Worm (Caenorhabditis elegans) whole organism, early embryonic: ENCODE results near the gene F26G1.10.

Experiments
- B0310.2 ChIP-seq: sonication (generic microtip); optimal IDR thresholded peaks from 2 replicates; lab custom pipeline; 2016; ENCODE audit warnings: mild to moderate bottlenecking, missing genetic modification characterization, missing compliant biosample characterization
- F13C5.2 ChIP-seq: sonication (generic microtip); optimal IDR thresholded peaks from 2 replicates; lab custom pipeline; 2017; ENCODE audit warnings: mild to moderate bottlenecking, missing genetic modification characterization, inconsistent platforms, missing compliant biosample characterization
- aly-1 ChIP-seq: sonication (generic microtip); optimal IDR thresholded peaks from 2 replicates; lab custom pipeline; 2016; ENCODE audit warnings: missing genetic modification characterization, missing compliant biosample characterization
- ama-1 ChIP-seq: fragments of 150-350 bp; optimal IDR thresholded peaks from 2 replicates; lab custom pipeline; 2014
- ceh-13 ChIP-seq: fragments of 200-800 bp; sonication (Bioruptor generic); optimal IDR thresholded peaks from 2 replicates; lab custom pipeline; 2018; ENCODE audit warnings: mild to moderate bottlenecking, missing genetic modification characterization, missing compliant biosample characterization
- ceh-36 ChIP-seq: sonication (generic microtip); optimal IDR thresholded peaks from 2 replicates; lab custom pipeline; 2016; ENCODE audit warnings: missing genetic modification characterization, inconsistent platforms, missing compliant biosample characterization
- ets-7 ChIP-seq: sonication (generic microtip); optimal IDR thresholded peaks from 2 replicates; lab custom pipeline; 2016; ENCODE audit warnings: missing genotype, missing genetic modification characterization, missing compliant biosample characterization
- flt-1 ChIP-seq: fragments of 200-800 bp; sonication (Bioruptor generic); IDR thresholded peaks from 2 replicates; pipeline ENCODE4 v1.3.6; 2022; ENCODE audit warnings: missing genetic modification characterization, missing compliant biosample characterization
- hmbx-1 ChIP-seq: sonication (generic microtip); optimal IDR thresholded peaks from 2 replicates; lab custom pipeline; 2016; ENCODE audit warnings: mild to moderate bottlenecking, missing genetic modification characterization, missing compliant biosample characterization
- hmg-4 ChIP-seq: fragments of 200-800 bp; sonication (Bioruptor generic); optimal IDR thresholded peaks from 2 replicates; lab custom pipeline; 2018; ENCODE audit warnings: mild to moderate bottlenecking, missing genetic modification characterization, missing compliant biosample characterization
- hnd-1 ChIP-seq: sonication (generic microtip); optimal IDR thresholded peaks from 2 replicates; lab custom pipeline; 2016; ENCODE audit warnings: missing genetic modification characterization, missing compliant biosample characterization
- pes-1 ChIP-seq: fragments of 200-800 bp; sonication (Bioruptor generic); IDR thresholded peaks from 2 replicates; pipeline ENCODE4 v1.3.6; 2022; ENCODE audit warnings: missing genetic modification reagents, missing genetic modification characterization, missing compliant biosample characterization
- scrt-1 ChIP-seq: fragments of 200-800 bp; sonication (Bioruptor generic); IDR thresholded peaks from 2 replicates; pipeline ENCODE4 v1.3.6; 2022; ENCODE audit warnings: missing genetic modification characterization, missing compliant biosample characterization
- sea-1 ChIP-seq: fragments of 200-800 bp; sonication (Bioruptor generic); conservative IDR thresholded peaks from 2 replicates; pipeline ENCODE4 v1.3.6; 2022; ENCODE audit warnings: missing genetic modification characterization, missing compliant biosample characterization
- tbx-11 ChIP-seq: fragments of 200-800 bp; sonication (Bioruptor generic); IDR thresholded peaks from 2 replicates; pipeline ENCODE4 v1.3.6; 2022; ENCODE audit warnings: missing genetic modification characterization, missing compliant biosample characterization
- tbx-37 ChIP-seq: fragments of 200-800 bp; sonication (Bioruptor generic); conservative IDR thresholded peaks from 2 replicates; pipeline ENCODE4 v1.3.6; 2022; ENCODE audit warnings: missing genetic modification reagents, missing genetic modification characterization, missing compliant biosample characterization
- tra-4 ChIP-seq: sonication (generic microtip); optimal IDR thresholded peaks from 2 replicates; lab custom pipeline; 2017; ENCODE audit warnings: missing genetic modification characterization, missing compliant biosample characterization

The F26G1.10 gene

ce11 chrII:4773891-4774432 is at the start of gene F26G1.10, which contains the start of gene F26G1.9:
Gene F26G1.10, plus strand, starts transcription at chrII:4774382.
Gene F26G1.9, minus strand, starts transcription at chrII:4773991.
- TF ChIP-seq scrt-1 (GFP tag; lab: Robert Waterston, UW) (no peak), sea-1 (no peak), pes-1 (GFP tag; lab: Robert Waterston, UW) (no peak), tra-4 (tag; lab: Kevin White, UChicago) (no peak), B0310.2 (no peak), tbx-37 (GFP tag; lab: Robert Waterston, UW) (no peak), aly-1 (tag; lab: Kevin White, UChicago) (no peak), ceh-36 (tag; lab: Kevin White, UChicago) (no peak), ets-7 (tag; lab: Kevin White, UChicago) (no peak), hnd-1 (tag; lab: Kevin White, UChicago) (no peak), tbx-11 (GFP tag; lab: Robert Waterston, UW) (no peak), flt-1 (no peak)

DNA sequence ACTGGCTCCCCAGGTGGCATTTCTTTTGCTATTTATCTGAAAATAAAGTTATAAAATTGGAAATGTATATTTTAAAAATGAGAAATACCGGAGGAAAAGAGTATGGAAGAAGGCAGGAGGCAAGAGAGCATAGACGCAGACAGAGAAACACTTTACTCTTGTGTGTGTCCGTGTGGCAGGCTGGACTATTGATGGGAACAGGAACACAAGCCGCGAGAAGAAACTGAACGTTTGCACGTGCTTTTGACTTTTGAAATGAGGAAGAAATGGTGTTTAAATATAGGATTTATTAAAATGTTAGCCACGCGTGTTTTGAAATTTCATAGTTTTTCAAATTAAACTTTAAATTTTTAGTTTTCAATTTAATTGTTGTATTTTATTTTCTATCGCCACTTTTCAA is 48.1 kb upstream of the F26G1.10 start, which contains the start of gene F10G7.10:
F10G7.10 (minus strand) TSS at position 145 of the 400 bp plus-strand sequence.
- TF ChIP-seq hmg-4 (no peak), tbx-11 (GFP tag; lab: Robert Waterston, UW) (no peak), B0310.2 (no peak)

DNA sequence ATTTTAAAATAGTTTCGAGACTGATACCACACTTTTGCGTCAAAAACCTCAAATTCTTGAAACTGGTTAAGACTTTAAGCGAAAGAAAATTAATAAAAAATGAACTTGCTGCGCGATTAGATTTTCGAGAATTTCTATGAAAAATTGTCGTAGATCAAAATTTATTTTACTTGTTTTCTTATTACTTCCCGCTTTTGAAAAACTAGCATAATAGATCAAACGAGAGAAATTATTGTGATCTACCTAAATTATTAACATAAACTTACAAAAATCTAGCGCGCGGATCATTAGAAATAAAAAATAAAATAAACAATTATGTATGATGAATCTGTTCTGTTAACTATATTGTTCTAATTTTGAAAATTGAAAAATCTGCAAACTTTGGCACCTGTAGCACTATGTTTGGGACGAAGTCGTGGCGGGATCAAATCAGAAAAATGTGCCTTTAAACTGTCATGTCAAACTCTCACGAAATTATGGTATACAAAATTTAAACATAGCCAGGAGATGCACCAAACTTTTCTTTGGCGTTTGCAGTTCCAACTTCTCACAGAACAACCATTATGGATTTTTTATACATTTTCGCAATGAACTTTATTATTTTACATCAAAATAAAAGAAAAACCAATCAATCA is 47.3 kb upstream of the F26G1.10 start:
- TF ChIP-seq B0310.2, result no peak
- TF ChIP-seq ceh-36 (tag; lab: Kevin White, UChicago), result no peak
- no peak for TF ChIP-seq tbx-11 (GFP tag; lab: Robert Waterston, UW)
- no peak for TF ChIP-seq hnd-1 (tag; lab: Kevin White, UChicago)
- no peak for TF ChIP-seq pes-1 (GFP tag; lab: Robert Waterston, UW)
- no peak for TF ChIP-seq hmg-4
- TF ChIP-seq aly-1 (tag; lab: Kevin White, UChicago), result no peak
- no peak for TF ChIP-seq ceh-13 (GFP tag; lab: Kevin White, UChicago)
- no peak for TF ChIP-seq ets-7 (tag; lab: Kevin White, UChicago)
- no peak for TF ChIP-seq tra-4 (tag; lab: Kevin White, UChicago)
- TF ChIP-seq F13C5.2, result no peak
- no peak for TF ChIP-seq sea-1
- TF ChIP-seq scrt-1 (GFP tag; lab: Robert Waterston, UW), result no peak
- no peak for TF ChIP-seq tbx-37 (GFP tag; lab: Robert Waterston, UW)
- TF ChIP-seq hmbx-1 (tag; lab: Kevin White, UChicago), result no peak
- no peak for TF ChIP-seq ama-1 (lab: Kevin White, UChicago)
- TF ChIP-seq flt-1, result no peak

DNA sequence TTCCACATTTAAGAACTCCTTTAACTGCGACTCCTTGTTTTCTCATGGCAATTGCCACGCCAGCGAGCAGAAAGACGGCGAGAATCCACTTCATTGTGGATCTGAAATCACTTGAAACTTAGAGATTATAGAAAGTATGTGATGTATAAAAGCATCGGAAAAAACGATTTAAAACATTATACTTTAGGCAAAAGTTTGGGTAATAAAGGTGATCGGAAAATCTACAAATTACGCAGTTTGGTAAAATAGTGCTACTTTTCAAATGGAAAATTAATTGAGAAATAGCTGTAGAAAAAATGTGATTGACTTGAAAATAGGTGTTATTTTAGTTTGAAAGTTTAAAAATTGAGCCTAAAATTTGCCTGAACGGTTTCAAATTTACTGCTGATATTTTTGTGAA is 46.4 kb upstream of the F26G1.10 start, which contains the start of gene ttr-41:
ttr-41 (minus strand) TSS at position 101 of the 400 bp plus-strand sequence.
- TF ChIP-seq F13C5.2, result no peak
- no peak for TF ChIP-seq aly-1 (tag; lab: Kevin White, UChicago)
- TF ChIP-seq ama-1 (lab: Kevin White, UChicago), result no peak
- TF ChIP-seq sea-1, result no peak

DNA sequence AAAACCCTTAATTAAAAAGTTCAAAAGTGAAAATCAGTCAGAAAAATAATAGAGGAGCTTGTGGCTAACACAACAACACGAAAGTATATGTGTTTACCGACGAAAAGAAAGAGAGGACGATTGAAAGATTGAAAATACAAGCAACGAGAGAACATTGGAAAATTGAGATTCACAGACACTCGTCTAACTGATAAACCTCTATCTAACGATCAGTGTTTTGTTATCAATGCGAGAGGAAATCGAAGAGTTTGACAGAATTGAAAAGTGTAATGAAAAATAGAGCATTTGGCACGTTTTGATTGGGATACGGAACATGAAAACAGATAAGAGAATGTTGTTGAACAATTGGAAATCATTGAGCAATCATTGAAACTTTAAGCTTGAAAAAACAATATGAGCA is 45.5 kb upstream of the F26G1.10 start:
- TF ChIP-seq B0310.2, result no peak
- no peak for TF ChIP-seq tbx-37 (GFP tag; lab: Robert Waterston, UW)
- TF ChIP-seq flt-1, result no peak
- no peak for TF ChIP-seq ets-7 (tag; lab: Kevin White, UChicago)
- TF ChIP-seq sea-1, result no peak
- no peak for TF ChIP-seq ama-1 (lab: Kevin White, UChicago)
- TF ChIP-seq hmg-4, result no peak
- TF ChIP-seq pes-1 (GFP tag; lab: Robert Waterston, UW), result no peak
- TF ChIP-seq scrt-1 (GFP tag; lab: Robert Waterston, UW), result no peak
- no peak for TF ChIP-seq aly-1 (tag; lab: Kevin White, UChicago)
- no peak for TF ChIP-seq ceh-36 (tag; lab: Kevin White, UChicago)
- no peak for TF ChIP-seq ceh-13 (GFP tag; lab: Kevin White, UChicago)
- TF ChIP-seq hnd-1 (tag; lab: Kevin White, UChicago), result no peak
- TF ChIP-seq F13C5.2, result no peak
- TF ChIP-seq tra-4 (tag; lab: Kevin White, UChicago), result no peak
- no peak for TF ChIP-seq hmbx-1 (tag; lab: Kevin White, UChicago)
- no peak for TF ChIP-seq tbx-11 (GFP tag; lab: Robert Waterston, UW)

ce11 chrII:4729733-4730132 is 44.4 kb upstream of the F26G1.10 start, which contains the start of gene F41C3.7:
Gene F41C3.7, plus strand, starts transcription at chrII:4730033.
- TF ChIP-seq aly-1 (tag; lab: Kevin White, UChicago) (no peak), ama-1 (lab: Kevin White, UChicago) (no peak), B0310.2 (no peak), tra-4 (tag; lab: Kevin White, UChicago) (no peak), flt-1 (no peak), hmbx-1 (tag; lab: Kevin White, UChicago) (no peak), sea-1 (no peak), ceh-13 (GFP tag; lab: Kevin White, UChicago) (no peak), hmg-4 (no peak), pes-1 (GFP tag; lab: Robert Waterston, UW) (no peak)

- TF ChIP-seq ama-1 (lab: Kevin White, UChicago) (no peak), B0310.2 (no peak), scrt-1 (GFP tag; lab: Robert Waterston, UW) (no peak), flt-1 (no peak), ceh-36 (tag; lab: Kevin White, UChicago) (no peak), hmg-4 (no peak)
These were observed 40.3 kb upstream of the F26G1.10 start, which contains the start of gene F41C3.11 for ce11 chrII:4733848-4734247. Gene F41C3.11, minus strand, starts transcription at chrII:4733948.
